Worm (Caenorhabditis elegans): ENCODE data around the gene amt-1.

amt-1 gene

DNA sequence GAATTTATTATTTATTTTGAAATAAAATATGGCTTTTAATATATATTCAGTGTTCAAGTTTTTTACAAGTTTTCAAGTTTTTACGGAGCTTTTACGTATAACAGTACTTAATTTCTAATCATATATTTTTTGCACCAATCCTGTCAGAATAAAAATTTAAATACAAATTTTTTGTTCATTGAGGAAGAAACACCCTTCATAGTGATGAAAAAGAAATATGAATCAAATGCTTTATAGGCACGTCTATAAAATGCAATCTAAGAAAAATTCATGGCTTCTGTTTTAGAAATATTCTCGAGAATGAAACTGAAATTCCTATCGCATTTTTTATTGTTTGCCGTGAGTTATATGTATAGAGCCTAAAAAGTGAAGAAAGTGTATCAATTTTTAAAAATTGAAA is 15.4 kb downstream of the amt-1 start, which contains the start of gene C05E11.2:
C05E11.2 (plus strand) TSS at position 301 of the 400 bp plus-strand sequence.
- TF ChIP-seq unc-39 (tag; optimal IDR thresholded peaks at IDR 0.05) (no peak), blmp-1 (tag; optimal IDR thresholded peaks at IDR 0.05) (no peak), hlh-1 (tag; optimal IDR thresholded peaks at IDR 0.05) (no peak), drap-1 (GFP tag; optimal IDR thresholded peaks at IDR 0.05) (no peak), sem-2 (GFP tag; optimal IDR thresholded peaks at IDR 0.05) (no peak), ceh-39 (tag; optimal IDR thresholded peaks at IDR 0.05) (no peak), snpc-4 (tag; optimal IDR thresholded peaks at IDR 0.05) (no peak), nhr-76 (tag; optimal IDR thresholded peaks at IDR 0.05) (no peak), nhr-2 (tag; optimal IDR thresholded peaks at IDR 0.05) (no peak), unc-120 (tag; optimal IDR thresholded peaks at IDR 0.05; ENCODE audit: poor library complexity, severe bottlenecking) (no peak)

DNA sequence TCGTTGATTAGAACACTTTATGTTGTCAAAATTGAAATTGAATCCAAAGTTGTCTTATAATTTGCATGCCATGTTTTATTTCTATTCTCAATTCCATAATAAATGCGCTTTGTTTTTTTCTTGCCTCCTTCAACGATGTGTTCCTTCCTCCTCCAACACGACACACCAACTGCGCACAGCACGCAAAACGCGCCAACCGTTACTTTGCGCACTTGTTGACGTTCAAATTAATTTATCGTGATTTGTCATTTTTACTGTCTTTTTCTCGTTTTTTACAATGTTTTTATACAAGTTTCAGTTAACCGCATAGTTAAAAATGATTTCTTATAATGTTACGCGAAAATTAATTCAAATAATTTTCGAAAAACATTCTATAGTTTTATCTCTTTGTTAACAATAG is 16.7 kb downstream of the amt-1 start:
- TF ChIP-seq elt-1 (tag; optimal IDR thresholded peaks at IDR 0.05; ENCODE audit: borderline replicate concordance, insufficient read depth) (no peak), ham-2 (GFP tag; optimal IDR thresholded peaks at IDR 0.05) (no peak), nhr-237 (tag; optimal IDR thresholded peaks at IDR 0.05) (no peak), mep-1 (tag; optimal IDR thresholded peaks at IDR 0.05) (peak; percentile 48), bed-3 (GFP tag; optimal IDR thresholded peaks at IDR 0.05) (no peak), zip-8 (tag; optimal IDR thresholded peaks at IDR 0.05) (no peak), elt-3 (tag; optimal IDR thresholded peaks at IDR 0.05) (no peak), cnd-1 (tag; optimal IDR thresholded peaks at IDR 0.05) (no peak), ceh-83 (GFP tag; optimal IDR thresholded peaks at IDR 0.05) (no peak), sem-2 (GFP tag; optimal IDR thresholded peaks at IDR 0.05) (no peak), lin-32 (GFP tag; optimal IDR thresholded peaks at IDR 0.05) (no peak), mls-2 (tag; optimal IDR thresholded peaks at IDR 0.05) (no peak), ces-1 (GFP tag; optimal IDR thresholded peaks at IDR 0.05) (peak; percentile 68), unc-39 (tag; optimal IDR thresholded peaks at IDR 0.05) (no peak), lin-13 (tag; optimal IDR thresholded peaks at IDR 0.05) (peak; percentile 63), lsy-2 (tag; optimal IDR thresholded peaks at IDR 0.05) (peak; percentile 41), unc-62 (GFP tag; optimal IDR thresholded peaks at IDR 0.05) (no peak), blmp-1 (tag; optimal IDR thresholded peaks at IDR 0.05) (no peak), hlh-1 (tag; optimal IDR thresholded peaks at IDR 0.05) (peak; percentile 18), mab-5 (tag; optimal IDR thresholded peaks at IDR 0.05) (no peak)

DNA sequence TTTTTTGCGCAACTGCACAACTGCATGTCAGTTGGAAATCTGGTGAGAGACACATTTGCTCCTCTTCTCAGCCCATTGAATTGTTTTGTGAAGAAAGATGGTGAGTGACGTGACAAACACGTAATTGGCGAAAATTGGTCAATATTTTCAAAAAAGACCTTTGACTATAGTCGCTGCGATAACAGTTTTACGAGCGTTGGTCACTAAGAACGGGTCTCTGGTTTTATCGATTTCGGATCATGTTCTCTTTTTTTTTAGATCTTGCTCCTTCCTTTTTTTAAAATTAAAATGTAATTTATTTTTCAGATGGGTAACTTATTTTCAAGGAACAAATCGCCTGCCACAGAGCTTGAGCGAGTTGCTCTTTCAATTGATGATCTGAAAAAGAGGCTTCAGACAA is 17.2 kb downstream of the amt-1 start, which contains the start of gene lnp-1:
lnp-1 (plus strand) TSS at position 301 of the 400 bp plus-strand sequence.
- no peak for TF ChIP-seq nhr-28 (tag; optimal IDR thresholded peaks at IDR 0.05)
- TF ChIP-seq ham-2 (GFP tag; optimal IDR thresholded peaks at IDR 0.05) = no peak
- TF ChIP-seq ces-1 (GFP tag; optimal IDR thresholded peaks at IDR 0.05) = no peak
- TF ChIP-seq nhr-2 (tag; optimal IDR thresholded peaks at IDR 0.05) = no peak
- TF ChIP-seq unc-62 (GFP tag; optimal IDR thresholded peaks at IDR 0.05) = no peak
- TF ChIP-seq ceh-43 (GFP tag; optimal IDR thresholded peaks at IDR 0.05) = no peak
- TF ChIP-seq lin-32 (GFP tag; optimal IDR thresholded peaks at IDR 0.05) = no peak
- no peak for TF ChIP-seq mls-2 (tag; optimal IDR thresholded peaks at IDR 0.05)
- no peak for TF ChIP-seq hlh-1 (tag; optimal IDR thresholded peaks at IDR 0.05)
- TF ChIP-seq zip-8 (tag; optimal IDR thresholded peaks at IDR 0.05) = no peak
- no peak for TF ChIP-seq sptf-1 (tag; optimal IDR thresholded peaks at IDR 0.05)
- TF ChIP-seq M03D4.4 (tag; optimal IDR thresholded peaks at IDR 0.05) = no peak
- TF ChIP-seq elt-3 (tag; optimal IDR thresholded peaks at IDR 0.05) = no peak
- no peak for TF ChIP-seq nhr-237 (tag; optimal IDR thresholded peaks at IDR 0.05)
- no peak for TF ChIP-seq lin-13 (tag; optimal IDR thresholded peaks at IDR 0.05)
- no peak for TF ChIP-seq elt-1 (tag; optimal IDR thresholded peaks at IDR 0.05; ENCODE audit: borderline replicate concordance, insufficient read depth)

DNA sequence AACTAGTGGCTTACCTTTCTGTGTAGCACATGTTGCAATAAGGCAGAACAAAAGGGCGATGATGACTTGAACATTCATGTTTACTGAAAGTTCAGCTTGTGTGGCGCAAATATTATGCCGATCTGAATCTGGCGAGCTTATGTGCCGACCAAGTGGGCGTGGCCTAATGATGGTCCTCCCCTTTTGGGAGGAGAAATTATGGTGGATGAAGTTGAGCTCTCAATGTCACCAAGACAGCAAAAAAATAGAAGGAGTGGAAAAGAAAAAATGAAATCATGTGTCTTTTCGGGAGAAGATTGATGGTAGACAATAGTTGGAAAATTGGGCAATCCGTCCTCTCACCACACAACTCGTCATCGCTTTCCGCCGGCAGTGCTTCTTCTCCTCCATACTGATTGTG is 21.0 kb downstream of the amt-1 start, which contains the start of gene flp-12:
flp-12 (minus strand) TSS at position 101 of the 400 bp plus-strand sequence.
- TF ChIP-seq hlh-1 (tag; optimal IDR thresholded peaks at IDR 0.05) (no peak), ceh-83 (GFP tag; optimal IDR thresholded peaks at IDR 0.05) (no peak), sptf-1 (tag; optimal IDR thresholded peaks at IDR 0.05) (no peak), unc-62 (GFP tag; optimal IDR thresholded peaks at IDR 0.05) (no peak), lsy-2 (tag; optimal IDR thresholded peaks at IDR 0.05) (no peak), nhr-2 (tag; optimal IDR thresholded peaks at IDR 0.05) (no peak), ceh-43 (GFP tag; optimal IDR thresholded peaks at IDR 0.05) (no peak), nhr-237 (tag; optimal IDR thresholded peaks at IDR 0.05) (no peak), bed-3 (GFP tag; optimal IDR thresholded peaks at IDR 0.05) (no peak), flh-1 (GFP tag; optimal IDR thresholded peaks at IDR 0.05) (no peak), ham-2 (GFP tag; optimal IDR thresholded peaks at IDR 0.05) (no peak), snpc-4 (tag; optimal IDR thresholded peaks at IDR 0.05) (no peak), blmp-1 (tag; optimal IDR thresholded peaks at IDR 0.05) (no peak), nhr-76 (tag; optimal IDR thresholded peaks at IDR 0.05) (no peak), pha-4 (tag; optimal IDR thresholded peaks at IDR 0.05) (no peak)

All from whole organism, mixed stage, embryonic.